Worm (Caenorhabditis elegans): Measurements from ENCODE around the gene clec-210.

DNA sequence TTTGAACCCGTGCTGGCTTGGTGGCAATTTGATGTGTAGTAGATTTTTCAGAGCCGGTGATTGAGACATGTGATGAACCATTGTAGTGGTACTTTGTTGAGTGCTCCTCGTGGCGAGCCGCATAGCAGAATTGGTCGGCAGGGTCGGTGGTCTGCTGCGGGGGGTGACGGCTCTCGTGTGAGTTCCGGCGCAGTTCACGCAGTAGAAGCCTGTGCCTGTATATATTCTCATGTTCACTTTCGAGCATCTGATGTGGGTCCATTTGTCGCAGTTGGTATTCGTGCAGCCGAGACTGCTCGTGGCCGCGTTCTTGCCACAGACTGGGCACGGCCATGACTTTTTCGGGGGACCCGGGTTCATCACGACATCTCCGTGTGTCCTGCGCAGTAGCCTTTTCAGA, 44.1 kb downstream of the clec-210 start:
- TF ChIP-seq daf-12 (tag; optimal IDR thresholded peaks at IDR 0.05) (no peak), R02D3.7 (tag; optimal IDR thresholded peaks at IDR 0.05) (no peak), nhr-76 (tag; optimal IDR thresholded peaks at IDR 0.05) (no peak), lsy-12 (tag; optimal IDR thresholded peaks at IDR 0.05) (no peak)

All from whole organism, L3 larva.